Worm (Caenorhabditis elegans) whole organism, midembryonic: Measurements from ENCODE around the gene C53A3.3.

Source experiments
- T22C8.4 ChIP-seq: fragments of 200-800 bp; sonication (Bioruptor generic); IDR thresholded peaks from 2 replicates; pipeline ENCODE4 v1.3.6; 2022; ENCODE audit warnings: missing genetic modification characterization, missing compliant biosample characterization
- cog-1 ChIP-seq: sonication (generic microtip); optimal IDR thresholded peaks from 2 replicates; lab custom pipeline; 2016; ENCODE audit warnings: missing genetic modification characterization, missing compliant biosample characterization
- flt-1 ChIP-seq: fragments of 200-800 bp; sonication (Bioruptor generic); IDR thresholded peaks from 2 replicates; pipeline ENCODE4 v1.3.6; 2022; ENCODE audit warnings: missing genetic modification characterization, missing compliant biosample characterization
- ref-1 ChIP-seq: fragments of 200-800 bp; sonication (Bioruptor generic); conservative IDR thresholded peaks from 2 replicates; pipeline ENCODE4 v1.3.6; 2022; ENCODE audit warnings: missing genetic modification reagents, missing genetic modification characterization, missing compliant biosample characterization
- tab-1 ChIP-seq: fragments of 200-800 bp; sonication (Bioruptor generic); IDR thresholded peaks from 2 replicates; pipeline ENCODE4 v1.3.6; 2022; ENCODE audit warnings: missing genetic modification characterization, missing compliant biosample characterization

DNA sequence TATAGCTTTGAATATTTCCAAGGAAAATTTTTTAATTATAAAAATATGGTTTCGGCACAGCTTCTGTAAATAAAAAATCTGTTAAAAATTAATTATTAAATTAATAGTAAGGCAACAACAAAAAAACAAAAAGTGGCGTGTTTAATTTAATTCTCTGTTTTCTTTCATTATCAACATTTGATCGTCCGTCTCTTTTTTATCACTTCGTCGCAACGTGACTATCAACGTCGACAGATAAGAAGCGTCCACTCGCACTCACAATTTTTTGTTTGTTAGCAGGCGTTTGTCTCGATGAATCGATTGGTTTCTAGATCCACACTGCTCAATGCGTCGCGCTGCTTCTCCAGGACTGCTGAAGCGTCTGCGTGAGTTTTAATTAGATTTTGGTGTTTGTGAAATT is 43.6 kb upstream of the C53A3.3 start, which contains the start of gene gcst-1:
- TF ChIP-seq T22C8.4 (GFP tag; lab: Robert Waterston, UW) = no peak
- TF ChIP-seq ref-1 (GFP tag; lab: Robert Waterston, UW) = no peak
- TF ChIP-seq flt-1 (GFP tag; lab: Robert Waterston, UW) = no peak
- TF ChIP-seq tab-1 (GFP tag; lab: Robert Waterston, UW) = no peak
- no peak for TF ChIP-seq cog-1 (tag; lab: Kevin White, UChicago)
